Fruit fly (Drosophila melanogaster) whole organism, embryonic: Measurements from ENCODE around the gene CG43075.

Experiments
- Abd-B ChIP-seq: fragments of 200-800 bp; sonication (Bioruptor generic); optimal IDR thresholded peaks from 2 replicates; lab custom pipeline; 2018; ENCODE audit warnings: missing biosample characterization, mild to moderate bottlenecking, missing genetic modification characterization, moderate library complexity
- Ada2b ChIP-seq: fragments of 200-800 bp; sonication (Bioruptor generic); IDR thresholded peaks from 2 replicates; pipeline ENCODE4 v1.3.6; 2022; ENCODE audit warnings: missing biosample characterization, missing genetic modification characterization
- Antp ChIP-seq: fragments of 200-800 bp; sonication (Bioruptor generic); optimal IDR thresholded peaks from 3 replicates; lab custom pipeline; 2016; ENCODE audit warnings: missing biosample characterization, missing genetic modification characterization
- Atf-2 ChIP-seq: fragments of 200-800 bp; sonication (Bioruptor generic); optimal IDR thresholded peaks from 2 replicates; lab custom pipeline; 2016; ENCODE audit warnings: missing biosample characterization, missing genetic modification characterization
- CG12155 ChIP-seq: fragments of 200-800 bp; sonication (Bioruptor generic); optimal IDR thresholded peaks from 3 replicates; lab custom pipeline; 2016; ENCODE audit warnings: missing biosample characterization, missing genetic modification characterization
- CG14441 ChIP-seq: fragments of 200-800 bp; sonication (Bioruptor generic); IDR thresholded peaks from 2 replicates; pipeline ENCODE4 v1.3.6; 2022; ENCODE audit warnings: missing biosample characterization, missing genetic modification characterization
- CG14965 ChIP-seq: fragments of 200-800 bp; sonication (Bioruptor generic); optimal IDR thresholded peaks from 2 replicates; lab custom pipeline; 2016; ENCODE audit warnings: missing biosample characterization, missing genetic modification characterization, borderline replicate concordance
- CG15269 ChIP-seq: fragments of 200-800 bp; sonication (Bioruptor generic); optimal IDR thresholded peaks from 2 replicates; lab custom pipeline; 2018; ENCODE audit warnings: missing biosample characterization, mild to moderate bottlenecking, missing genetic modification characterization, moderate library complexity
- CG1603 ChIP-seq: fragments of 200-800 bp; sonication (Bioruptor generic); optimal IDR thresholded peaks from 2 replicates; lab custom pipeline; 2019; ENCODE audit warnings: missing biosample characterization, mild to moderate bottlenecking, missing genetic modification characterization, moderate library complexity
- CG16813 ChIP-seq: fragments of 200-800 bp; sonication (Bioruptor generic); IDR thresholded peaks from 3 replicates; pipeline ENCODE4 v1.3.6; 2022; ENCODE audit warnings: missing biosample characterization, missing genetic modification characterization; ENCODE audit not compliant: partially characterized antibody
- CG17612 ChIP-seq: fragments of 200-800 bp; sonication (Bioruptor generic); IDR thresholded peaks from 2 replicates; pipeline ENCODE4 v1.3.6; 2022; ENCODE audit warnings: missing biosample characterization, missing genetic modification characterization
- CG34422 ChIP-seq: fragments of 200-800 bp; sonication (Bioruptor generic); IDR thresholded peaks from 3 replicates; pipeline ENCODE4 v1.3.6; 2022; ENCODE audit warnings: missing biosample characterization, missing genetic modification characterization
- CG4282 ChIP-seq: fragments of 200-800 bp; sonication (Bioruptor generic); optimal IDR thresholded peaks from 2 replicates; lab custom pipeline; 2016; ENCODE audit warnings: missing biosample characterization, missing genetic modification characterization
- CG4424 ChIP-seq: fragments of 200-800 bp; sonication (Bioruptor generic); optimal IDR thresholded peaks from 3 replicates; lab custom pipeline; 2016; ENCODE audit warnings: missing biosample characterization, missing genetic modification characterization
- CG6854 ChIP-seq: fragments of 200-800 bp; sonication (Bioruptor generic); optimal IDR thresholded peaks from 3 replicates; lab custom pipeline; 2017; ENCODE audit warnings: missing biosample characterization, mild to moderate bottlenecking, missing genetic modification characterization
- CG7839 ChIP-seq: fragments of 200-800 bp; sonication (Bioruptor generic); optimal IDR thresholded peaks from 3 replicates; lab custom pipeline; 2018; ENCODE audit warnings: missing biosample characterization, mild to moderate bottlenecking, missing genetic modification characterization, moderate library complexity
- CG7987 ChIP-seq: fragments of 200-800 bp; sonication (Bioruptor generic); optimal IDR thresholded peaks from 2 replicates; lab custom pipeline; 2018; ENCODE audit warnings: missing biosample characterization, mild to moderate bottlenecking, missing genetic modification characterization, moderate library complexity
- CG8089 ChIP-seq: fragments of 200-800 bp; sonication (Bioruptor generic); optimal IDR thresholded peaks from 3 replicates; lab custom pipeline; 2016; ENCODE audit warnings: missing biosample characterization, missing genetic modification characterization
- CG8290 ChIP-seq, 3 experiments: fragments of 200-800 bp; sonication (Bioruptor generic); optimal IDR thresholded peaks; 2 replicates each; lab custom pipeline; 2016 to 2019; ENCODE audit warnings: missing biosample characterization in 3 of 3, missing genetic modification characterization in 3 of 3, mild to moderate bottlenecking in 2 of 3, moderate library complexity in 1 of 3
- CG9876 ChIP-seq: fragments of 200-800 bp; sonication (Bioruptor generic); optimal IDR thresholded peaks from 2 replicates; lab custom pipeline; 2016; ENCODE audit warnings: missing biosample characterization, missing genetic modification characterization
- CG9932 ChIP-seq: fragments of 200-800 bp; sonication (Bioruptor generic); IDR thresholded peaks from 2 replicates; pipeline ENCODE4 v1.3.6; 2022; ENCODE audit warnings: missing biosample characterization, missing genetic modification characterization
- Dek ChIP-seq: fragments of 200-800 bp; sonication (Bioruptor generic); optimal IDR thresholded peaks from 3 replicates; lab custom pipeline; 2019; ENCODE audit warnings: missing biosample characterization, mild to moderate bottlenecking, missing genetic modification characterization, moderate library complexity
- Doc2 ChIP-seq: fragments of 200-800 bp; sonication (Bioruptor generic); IDR thresholded peaks from 2 replicates; pipeline ENCODE4 v1.3.6; 2022; ENCODE audit warnings: missing biosample characterization, missing genetic modification characterization
- Dp ChIP-seq: fragments of 200-800 bp; sonication (Bioruptor generic); optimal IDR thresholded peaks from 2 replicates; lab custom pipeline; 2018; ENCODE audit warnings: missing biosample characterization, mild to moderate bottlenecking, missing genetic modification characterization, moderate library complexity
- E2f1 ChIP-seq: fragments of 200-800 bp; sonication (Bioruptor generic); IDR thresholded peaks from 2 replicates; pipeline ENCODE4 v1.3.6; 2022; ENCODE audit warnings: missing biosample characterization, missing genetic modification characterization
- Hr39 ChIP-seq: fragments of >200 bp; optimal IDR thresholded peaks from 2 replicates; lab custom pipeline; 2017
- Med ChIP-seq: fragments of 200-800 bp; sonication (Bioruptor generic); peaks from one replicate; lab custom pipeline; 2016; ENCODE audit warnings: missing biosample characterization, missing genetic modification characterization, mild to moderate bottlenecking, inconsistent platforms, moderate library complexity
- Ptx1 ChIP-seq: fragments of 200-800 bp; sonication (Bioruptor generic); IDR thresholded peaks from 2 replicates; pipeline ENCODE4 v1.3.6; 2022; ENCODE audit warnings: missing biosample characterization, missing genetic modification characterization
- cg ChIP-seq: fragments of 200-800 bp; sonication (Bioruptor generic); optimal IDR thresholded peaks from 3 replicates; lab custom pipeline; 2019; ENCODE audit warnings: missing biosample characterization, mild to moderate bottlenecking, missing genetic modification characterization, moderate library complexity
- ci ChIP-seq: fragments of 200-800 bp; sonication (Bioruptor generic); IDR thresholded peaks from 3 replicates; pipeline ENCODE4 v1.3.6; 2022; ENCODE audit warnings: missing biosample characterization, missing genetic modification characterization
- da ChIP-seq: fragments of 200-800 bp; sonication (Bioruptor generic); optimal IDR thresholded peaks from 2 replicates; lab custom pipeline; 2016; ENCODE audit warnings: missing biosample characterization, missing genetic modification characterization
- dysf ChIP-seq: fragments of 200-800 bp; sonication (Bioruptor generic); IDR thresholded peaks from 3 replicates; pipeline ENCODE4 v1.3.6; 2022; ENCODE audit warnings: missing biosample characterization, missing genetic modification characterization
- fd96Cb ChIP-seq: fragments of 200-800 bp; sonication (Bioruptor generic); optimal IDR thresholded peaks from 2 replicates; lab custom pipeline; 2018; ENCODE audit warnings: missing biosample characterization, mild to moderate bottlenecking, missing genetic modification characterization, moderate library complexity
- gcm ChIP-seq: fragments of 200-800 bp; sonication (Bioruptor generic); optimal IDR thresholded peaks from 2 replicates; lab custom pipeline; 2019; ENCODE audit warnings: missing biosample characterization, mild to moderate bottlenecking, missing genetic modification characterization, moderate library complexity
- gem ChIP-seq: fragments of 200-800 bp; sonication (Bioruptor generic); optimal IDR thresholded peaks from 2 replicates; lab custom pipeline; 2019; ENCODE audit warnings: missing biosample characterization, mild to moderate bottlenecking, missing genetic modification characterization, moderate library complexity
- ind ChIP-seq: fragments of 200-800 bp; sonication (Bioruptor generic); optimal IDR thresholded peaks from 3 replicates; lab custom pipeline; 2016; ENCODE audit warnings: missing biosample characterization, missing genetic modification characterization
- jigr1 ChIP-seq: fragments of 200-800 bp; sonication (Bioruptor generic); IDR thresholded peaks from 3 replicates; pipeline ENCODE4 v1.3.6; 2022; ENCODE audit warnings: missing biosample characterization, missing genetic modification characterization
- knrl ChIP-seq: fragments of 200-800 bp; sonication (Bioruptor generic); IDR thresholded peaks from 3 replicates; pipeline ENCODE4 v1.3.6; 2022; ENCODE audit warnings: missing biosample characterization, missing genetic modification characterization; ENCODE audit not compliant: partially characterized antibody
- nau ChIP-seq: fragments of 200-800 bp; sonication (Bioruptor generic); optimal IDR thresholded peaks from 3 replicates; lab custom pipeline; 2017; ENCODE audit warnings: missing biosample characterization, mild to moderate bottlenecking, missing genetic modification characterization, missing genetic modification reagents
- pb ChIP-seq: fragments of 200-800 bp; sonication (Bioruptor generic); optimal IDR thresholded peaks from 3 replicates; lab custom pipeline; 2016; ENCODE audit warnings: missing biosample characterization, missing genetic modification characterization
- peb ChIP-seq: fragments of 200-800 bp; sonication (Bioruptor generic); IDR thresholded peaks from 2 replicates; pipeline ENCODE4 v1.3.6; 2022; ENCODE audit warnings: missing biosample characterization, missing genetic modification characterization
- pho ChIP-seq: fragments of 200-800 bp; sonication (Bioruptor generic); optimal IDR thresholded peaks from 2 replicates; lab custom pipeline; 2016; ENCODE audit warnings: missing biosample characterization, missing genetic modification characterization
- sens-2 ChIP-seq: fragments of 200-800 bp; sonication (Bioruptor generic); IDR thresholded peaks from 2 replicates; pipeline ENCODE4 v1.3.6; 2022; ENCODE audit warnings: missing biosample characterization, missing genetic modification characterization
- ttk ChIP-seq: fragments of 200-800 bp; sonication (Bioruptor generic); IDR thresholded peaks from 2 replicates; pipeline ENCODE4 v2.1.2; 2022; ENCODE audit warnings: missing biosample characterization, missing genetic modification characterization
- unc-4 ChIP-seq: fragments of 200-800 bp; sonication (Bioruptor generic); IDR thresholded peaks from 2 replicates; pipeline ENCODE4 v1.3.6; 2022; ENCODE audit warnings: missing biosample characterization, missing genetic modification characterization; ENCODE audit not compliant: partially characterized antibody

Gene CG43075

DNA sequence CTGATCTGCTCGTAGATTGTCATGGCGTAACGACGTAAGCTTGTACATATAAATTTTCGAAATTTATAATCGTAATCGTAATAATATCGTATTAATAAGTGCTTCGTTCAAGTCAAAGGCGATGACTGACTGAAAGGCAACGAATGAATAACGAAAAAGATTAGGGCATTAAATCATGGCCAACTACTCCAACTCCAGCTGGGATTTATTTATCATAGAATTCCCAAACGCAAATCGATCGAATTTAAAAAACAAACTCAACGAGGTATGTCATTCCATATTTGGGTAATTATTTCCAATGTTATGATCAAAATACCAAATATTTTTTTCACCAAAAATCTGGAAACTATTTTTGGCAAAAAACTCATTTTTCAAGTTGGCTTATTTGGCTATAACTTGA, at the start of gene CG43075:
CG43075 (minus strand) TSS at position 101 of the 400 bp plus-strand sequence.
- TF ChIP-seq CG17612 (no peak), unc-4 (GFP tag; lab: Robert Waterston, UW) (no peak), gcm (GFP tag; lab: Kevin White, UChicago) (no peak), pb (GFP tag; lab: Kevin White, UChicago) (no peak), pho (GFP tag; lab: Kevin White, UChicago) (no peak), CG4282 (GFP tag; lab: Kevin White, UChicago) (no peak), Dek (tag; lab: Kevin White, UChicago) (no peak), jigr1 (GFP tag; lab: Robert Waterston, UW) (no peak), dysf (GFP tag; lab: Robert Waterston, UW) (no peak), CG6854 (GFP tag; lab: Kevin White, UChicago) (no peak), Abd-B (no peak)

DNA sequence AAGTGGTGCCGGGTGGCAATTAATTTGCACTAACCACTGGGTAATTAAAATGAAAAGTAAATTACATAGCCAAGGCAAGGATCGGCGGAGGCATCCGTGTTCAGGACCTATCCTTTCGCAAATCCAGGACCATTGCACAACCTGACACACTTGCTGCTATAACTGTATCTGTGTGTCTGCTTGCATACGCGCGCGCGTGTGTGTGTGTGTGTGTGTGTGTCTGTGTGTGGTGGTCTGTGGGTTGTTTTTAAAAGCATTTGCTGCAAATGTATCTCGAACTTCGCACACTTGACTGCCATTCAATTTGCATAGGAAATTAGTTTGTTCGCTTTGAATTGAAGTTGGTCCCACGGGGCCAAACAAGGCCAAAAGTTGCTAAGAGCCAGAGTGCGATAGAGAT, 38.3 kb upstream of the CG43075 start:
- TF ChIP-seq sens-2 (GFP tag; lab: Robert Waterston, UW) (no peak), Hr39 (lab: Kevin White, UChicago) (peak; percentile 97)

- TF ChIP-seq CG9876 (GFP tag; lab: Kevin White, UChicago) (no peak), CG14965 (GFP tag; lab: Kevin White, UChicago) (no peak), CG4424 (GFP tag; lab: Kevin White, UChicago) (no peak), Atf-2 (GFP tag; lab: Kevin White, UChicago) (no peak)
Measured at dm6 chrX:15244813-15245212, 23.8 kb upstream of the CG43075 start, which contains the start of gene PPYR1. PPYR1 (minus strand) TSS chrX:15244913.

DNA sequence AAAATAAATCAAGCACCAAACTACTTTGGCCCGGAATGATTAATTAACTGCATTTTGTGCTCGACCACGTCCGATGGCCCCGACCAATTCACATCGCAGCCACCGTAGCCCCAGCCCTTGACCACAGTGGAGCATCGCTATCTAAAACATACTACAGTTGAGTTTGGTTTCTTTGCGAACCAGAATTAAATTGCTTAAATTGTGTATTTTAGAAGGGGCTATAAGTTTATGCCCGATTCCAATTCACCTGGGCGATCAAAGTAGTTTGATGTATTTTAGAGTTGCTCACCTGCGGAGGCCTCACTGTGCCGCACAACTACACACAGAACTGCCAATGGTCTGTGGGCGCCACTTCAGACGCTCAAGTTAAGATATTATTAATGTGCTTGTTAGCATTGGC, 14.3 kb upstream of the CG43075 start:
- TF ChIP-seq CG15269 (tag; lab: Kevin White, UChicago) (peak; percentile 31), gem (tag; lab: Kevin White, UChicago) (peak; percentile 30), Ada2b (GFP tag; lab: Robert Waterston, UW) (peak; percentile 38; the same call in 1 of the 2 replicates), dysf (GFP tag; lab: Robert Waterston, UW) (peak; percentile 63), Ptx1 (GFP tag; lab: Robert Waterston, UW) (0 out of 2 replicates have a peak, but pooled peaks have one; percentile 9), peb (GFP tag; lab: Robert Waterston, UW) (0 out of 2 replicates have a peak, but pooled peaks have one; percentile 9), Doc2 (GFP tag; lab: Robert Waterston, UW) (no peak), CG34422 (GFP tag; lab: Robert Waterston, UW) (peak; percentile 21; the same call in 1 of the 3 replicates), CG16813 (no peak), CG1603 (tag; lab: Kevin White, UChicago) (peak; percentile 26), CG9932 (0 out of 2 replicates have a peak, but pooled peaks have one; percentile 19), ttk (GFP tag; lab: Robert Waterston, UW) (peak; percentile 48; the same call in 1 of the 2 replicates), ci (GFP tag; lab: Robert Waterston, UW) (peak; percentile 24; the same call in 1 of the 3 replicates), CG7987 (GFP tag; lab: Kevin White, UChicago) (no peak), fd96Cb (tag; lab: Kevin White, UChicago) (no peak), cg (GFP tag; lab: Kevin White, UChicago) (no peak), E2f1 (peak; percentile 43; the same call in 1 of the 2 replicates), Dp (no peak), da (GFP tag; lab: Kevin White, UChicago) (no peak), CG12155 (no peak), CG14441 (GFP tag; lab: Robert Waterston, UW) (0 out of 2 replicates have a peak, but pooled peaks have one; percentile 14), nau (GFP tag; lab: Kevin White, UChicago) (no peak), knrl (GFP tag; lab: Robert Waterston, UW) (no peak), CG7839 (tag; lab: Kevin White, UChicago) (peak; percentile 35), CG8089 (GFP tag; lab: Kevin White, UChicago) (no peak), CG8290 (GFP tag; optimal IDR thresholded peaks at IDR 0.05; lab: Kevin White, UChicago) (no peak), CG8290 (tag; optimal IDR thresholded peaks at IDR 0.05; lab: Kevin White, UChicago) (peak in 1 of 2 experiments; percentile 45), ind (peak; percentile 2), Dek (tag; lab: Kevin White, UChicago) (no peak), Antp (GFP tag; lab: Kevin White, UChicago) (peak; percentile 9), Med (GFP tag; lab: Kevin White, UChicago) (peak; percentile 72)
